Worm (Caenorhabditis elegans) whole organism, L2 larva: ENCODE results near the gene C16A3.5.

Source experiments
- C34F6.9 ChIP-seq: fragments of 150-350 bp; optimal IDR thresholded peaks from 2 replicates; lab custom pipeline; 2014; ENCODE audit warnings: missing biosample characterization, missing genetic modification characterization
- F13H6.1 ChIP-seq: sonication (generic microtip); optimal IDR thresholded peaks from 2 replicates; lab custom pipeline; 2016; ENCODE audit warnings: missing genetic modification characterization, missing compliant biosample characterization
- R02D3.7 ChIP-seq: fragments of 150-350 bp; optimal IDR thresholded peaks from 2 replicates; lab custom pipeline; 2014; ENCODE audit warnings: missing biosample characterization, missing genetic modification characterization
- ZK546.5 ChIP-seq: sonication (generic microtip); optimal IDR thresholded peaks from 2 replicates; lab custom pipeline; 2017; ENCODE audit warnings: missing biosample characterization, missing genetic modification characterization
- alr-1 ChIP-seq: fragments of 150-350 bp; optimal IDR thresholded peaks from 2 replicates; lab custom pipeline; 2014; ENCODE audit warnings: missing biosample characterization, missing genetic modification characterization
- aly-2 ChIP-seq: fragments of 150-350 bp; optimal IDR thresholded peaks from 2 replicates; lab custom pipeline; 2014; ENCODE audit warnings: missing biosample characterization, missing genetic modification characterization
- ama-1 ChIP-seq: fragments of 150-350 bp; optimal IDR thresholded peaks from 2 replicates; lab custom pipeline; 2018; ENCODE audit warnings: inconsistent platforms
- blmp-1 ChIP-seq: sonication (generic microtip); optimal IDR thresholded peaks from 2 replicates; lab custom pipeline; 2017; ENCODE audit warnings: missing genetic modification characterization, mild to moderate bottlenecking, missing compliant biosample characterization, antibody characterized with exemption, moderate library complexity; ENCODE audit not compliant: insufficient read depth
- ceh-16 ChIP-seq: fragments of 150-350 bp; optimal IDR thresholded peaks from 2 replicates; lab custom pipeline; 2014; ENCODE audit warnings: missing biosample characterization, missing genetic modification characterization
- ceh-82 ChIP-seq: fragments of 150-350 bp; optimal IDR thresholded peaks from 2 replicates; lab custom pipeline; 2014; ENCODE audit warnings: missing biosample characterization, missing genetic modification characterization
- crh-2 ChIP-seq: sonication (generic microtip); optimal IDR thresholded peaks from 2 replicates; lab custom pipeline; 2017; ENCODE audit warnings: missing biosample characterization, missing genetic modification characterization
- egl-27 ChIP-seq: sonication (generic microtip); optimal IDR thresholded peaks from 3 replicates; lab custom pipeline; 2017; ENCODE audit warnings: missing biosample characterization, missing genetic modification reagents, missing genetic modification characterization
- elt-1 ChIP-seq: fragments of 150-350 bp; optimal IDR thresholded peaks from 2 replicates; lab custom pipeline; 2014; ENCODE audit warnings: missing biosample characterization, missing genetic modification characterization
- elt-3 ChIP-seq: sonication (generic microtip); optimal IDR thresholded peaks from 2 replicates; lab custom pipeline; 2017; ENCODE audit warnings: missing biosample characterization, missing genetic modification characterization
- fos-1 ChIP-seq: fragments of 150-350 bp; optimal IDR thresholded peaks from 2 replicates; lab custom pipeline; 2014; ENCODE audit warnings: missing biosample characterization, missing genetic modification characterization
- gmeb-1 ChIP-seq: fragments of 150-350 bp; optimal IDR thresholded peaks from 2 replicates; lab custom pipeline; 2014; ENCODE audit warnings: missing biosample characterization, missing genetic modification characterization
- lin-13 ChIP-seq: fragments of 150-350 bp; optimal IDR thresholded peaks from 2 replicates; lab custom pipeline; 2014; ENCODE audit warnings: missing biosample characterization, missing genetic modification reagents, missing genetic modification characterization
- lin-39 ChIP-seq: fragments of 150-350 bp; optimal IDR thresholded peaks from 2 replicates; lab custom pipeline; 2014; ENCODE audit warnings: missing biosample characterization, missing genetic modification reagents, missing genetic modification characterization
- lsy-2 ChIP-seq, 2 experiments: fragments of 150-350 bp in 1 of 2; sonication (generic microtip) in 1 of 2; optimal IDR thresholded peaks; 2 replicates each; lab custom pipeline; 2014 to 2017; ENCODE audit warnings: missing biosample characterization in 2 of 2, missing genetic modification characterization in 2 of 2
- mab-5 ChIP-seq: fragments of 150-350 bp; optimal IDR thresholded peaks from 2 replicates; lab custom pipeline; 2014; ENCODE audit warnings: missing biosample characterization, missing genetic modification characterization
- mbf-1 ChIP-seq: sonication (generic microtip); optimal IDR thresholded peaks from 2 replicates; lab custom pipeline; 2017; ENCODE audit warnings: missing biosample characterization, missing genetic modification characterization
- mdl-1 ChIP-seq, 2 experiments: fragments of 150-350 bp in 1 of 2; sonication (generic microtip) in 1 of 2; optimal IDR thresholded peaks; 2 replicates each; lab custom pipeline; 2017; ENCODE audit warnings: missing biosample characterization in 2 of 2, missing genetic modification characterization in 2 of 2
- nhr-10 ChIP-seq: sonication (generic microtip); optimal IDR thresholded peaks from 2 replicates; lab custom pipeline; 2017; ENCODE audit warnings: missing biosample characterization, missing genetic modification characterization
- nhr-12 ChIP-seq: fragments of 150-350 bp; optimal IDR thresholded peaks from 2 replicates; lab custom pipeline; 2014; ENCODE audit warnings: missing biosample characterization, missing genetic modification characterization
- nhr-25 ChIP-seq: fragments of 150-350 bp; sonication (generic microtip); optimal IDR thresholded peaks from 3 replicates; lab custom pipeline; 2014; ENCODE audit warnings: missing biosample characterization, missing genetic modification characterization
- peb-1 ChIP-seq: fragments of 150-350 bp; optimal IDR thresholded peaks from 2 replicates; lab custom pipeline; 2014; ENCODE audit warnings: missing biosample characterization, missing genetic modification characterization
- sem-4 ChIP-seq: fragments of 150-350 bp; optimal IDR thresholded peaks from 2 replicates; lab custom pipeline; 2014; ENCODE audit warnings: missing biosample characterization, missing genetic modification reagents, missing genetic modification characterization
- skn-1 ChIP-seq: sonication (generic microtip); optimal IDR thresholded peaks from 2 replicates; lab custom pipeline; 2017; ENCODE audit warnings: missing biosample characterization, missing genetic modification characterization
- sma-3 ChIP-seq: sonication (generic microtip); optimal IDR thresholded peaks from 2 replicates; lab custom pipeline; 2016; ENCODE audit warnings: missing genetic modification reagents, missing genetic modification characterization, missing compliant biosample characterization
- sma-9 ChIP-seq, 2 experiments: fragments of 150-350 bp in 1 of 2; sonication (generic microtip) in 1 of 2; optimal IDR thresholded peaks; 2 replicates each; lab custom pipeline; 2014 to 2016; ENCODE audit warnings: missing genetic modification characterization in 2 of 2, mild to moderate bottlenecking in 1 of 2, missing biosample characterization in 1 of 2, missing compliant biosample characterization in 1 of 2, missing genetic modification reagents in 1 of 2, moderate library complexity in 1 of 2
- snpc-4 ChIP-seq: fragments of 150-350 bp; optimal IDR thresholded peaks from 2 replicates; lab custom pipeline; 2014; ENCODE audit warnings: missing biosample characterization, missing genetic modification characterization
- unc-39 ChIP-seq: fragments of 150-350 bp; optimal IDR thresholded peaks from 2 replicates; lab custom pipeline; 2014; ENCODE audit warnings: missing biosample characterization, missing genetic modification characterization
- unc-62 ChIP-seq: fragments of 150-350 bp; optimal IDR thresholded peaks from 2 replicates; lab custom pipeline; 2014; ENCODE audit warnings: missing biosample characterization, missing genetic modification reagents, missing genetic modification characterization
- ztf-1 ChIP-seq: fragments of 200-800 bp; sonication (Bioruptor generic); conservative IDR thresholded peaks from 2 replicates; pipeline ENCODE4 v1.3.6; 2022; ENCODE audit warnings: missing genetic modification characterization, missing compliant biosample characterization
- ztf-11 ChIP-seq: sonication (generic microtip); optimal IDR thresholded peaks from 2 replicates; lab custom pipeline; 2017; ENCODE audit warnings: missing biosample characterization, missing genetic modification characterization
- ztf-4 ChIP-seq: fragments of 150-350 bp; optimal IDR thresholded peaks from 2 replicates; lab custom pipeline; 2014; ENCODE audit warnings: missing biosample characterization, missing genetic modification characterization

C16A3.5 gene

DNA sequence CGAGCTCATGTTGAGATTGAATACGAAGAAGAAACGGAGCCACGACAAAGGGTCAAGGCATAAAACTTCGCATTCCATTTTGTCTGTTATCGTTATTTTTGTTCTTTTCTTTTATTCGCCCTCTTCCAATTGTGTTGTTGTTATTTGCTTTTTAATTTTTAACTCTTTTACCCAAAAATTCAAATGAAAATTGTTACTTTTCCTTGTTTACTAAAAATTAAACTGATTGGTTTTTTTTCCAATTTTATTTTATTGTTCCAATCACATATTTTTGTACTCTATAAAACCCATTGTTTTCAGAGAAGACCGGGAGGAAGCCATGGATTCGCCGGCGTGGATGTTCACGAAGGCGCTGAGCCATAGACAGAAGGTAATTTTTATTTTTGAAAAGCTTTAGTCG is at the start of gene C16A3.5:
Gene C16A3.5 (plus strand): TSS at position 301 of the 400 bp plus-strand sequence.
- TF ChIP-seq ama-1 (lab: Kevin White, UChicago) (no peak), ceh-16 (tag; lab: Kevin White, UChicago) (no peak), elt-1 (tag; lab: Kevin White, UChicago) (no peak), sem-4 (no peak), unc-39 (tag; lab: Kevin White, UChicago) (no peak), C34F6.9 (no peak), snpc-4 (no peak), aly-2 (tag; lab: Kevin White, UChicago) (no peak), gmeb-1 (tag; lab: Kevin White, UChicago) (no peak), lsy-2 (tag; optimal IDR thresholded peaks at IDR 0.05; lab: Kevin White, UChicago) (no peak), unc-62 (GFP tag; lab: Kevin White, UChicago) (no peak), ztf-11 (tag; lab: Kevin White, UChicago) (no peak), blmp-1 (tag; lab: Kevin White, UChicago) (no peak), mab-5 (tag; lab: Kevin White, UChicago) (no peak), nhr-25 (no peak)

DNA sequence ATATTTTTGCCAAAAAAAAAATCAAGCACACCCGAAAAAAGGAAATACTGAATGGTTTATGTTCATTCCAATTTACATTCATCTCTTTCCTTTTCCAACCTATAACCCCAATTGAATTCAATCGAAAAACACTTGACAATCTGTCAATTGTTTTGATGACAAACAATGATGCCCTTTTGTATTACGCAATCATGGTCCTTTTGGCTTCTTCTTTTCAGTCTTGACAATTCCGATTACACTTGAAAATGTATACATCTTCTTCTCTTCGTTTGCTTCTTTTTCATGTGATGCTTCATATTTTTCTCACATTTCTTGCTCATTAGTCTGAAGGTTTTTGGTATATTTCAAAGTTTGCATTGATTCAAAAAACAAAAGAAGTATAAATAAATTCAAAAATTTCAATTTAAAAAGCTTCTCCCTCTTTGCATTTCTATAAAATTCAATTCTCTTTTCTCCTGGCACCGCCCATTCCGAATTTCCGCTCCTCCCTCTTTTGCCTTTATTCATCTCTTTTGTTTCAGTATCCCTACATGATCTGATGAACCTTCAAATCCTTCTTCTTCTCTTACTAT is 49.3 kb upstream of the C16A3.5 start, which contains the start of gene C56G2.4:
Gene C56G2.4 (plus strand): TSS at position 522 of the 572 bp plus-strand sequence.
- TF ChIP-seq mdl-1 (tag; optimal IDR thresholded peaks at IDR 0.05; lab: Kevin White, UChicago) (no peak), elt-3 (tag; lab: Kevin White, UChicago) (no peak), F13H6.1 (tag; lab: Kevin White, UChicago) (no peak), mbf-1 (no peak), sma-3 (GFP tag; lab: Kevin White, UChicago) (no peak)

DNA sequence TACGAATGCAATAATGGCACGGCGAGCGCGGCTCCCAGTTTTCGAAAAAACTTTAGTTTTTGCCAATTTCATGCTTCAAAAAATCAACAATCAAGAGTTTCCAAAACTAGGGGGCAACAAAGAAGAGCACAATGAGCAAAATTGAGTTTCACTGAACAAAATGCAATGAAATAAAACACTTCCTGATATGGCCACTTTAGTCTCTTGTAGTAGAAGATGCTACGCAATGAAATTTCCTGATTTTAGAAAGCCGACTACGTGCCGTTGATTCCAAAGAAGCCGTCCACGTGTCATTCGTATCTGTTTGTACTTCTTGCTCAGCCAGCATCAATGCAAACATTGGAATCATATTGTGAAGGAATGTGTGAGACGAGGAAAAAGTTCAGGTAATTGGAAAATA is 46.2 kb upstream of the C16A3.5 start:
- TF ChIP-seq sma-9 (GFP tag; optimal IDR thresholded peaks at IDR 0.05; lab: Kevin White, UChicago) (no peak), sma-9 (tag; optimal IDR thresholded peaks at IDR 0.05; lab: Kevin White, UChicago) (no peak), ZK546.5 (tag; lab: Kevin White, UChicago) (no peak), C34F6.9 (no peak), ceh-82 (tag; lab: Kevin White, UChicago) (no peak), skn-1 (tag; lab: Kevin White, UChicago) (no peak), ceh-16 (tag; lab: Kevin White, UChicago) (no peak), nhr-10 (tag; lab: Kevin White, UChicago) (no peak), ztf-4 (no peak), lin-39 (tag; lab: Kevin White, UChicago) (no peak), lin-13 (GFP tag; lab: Kevin White, UChicago) (no peak), ama-1 (lab: Kevin White, UChicago) (no peak), peb-1 (tag; lab: Kevin White, UChicago) (no peak), alr-1 (no peak), elt-1 (tag; lab: Kevin White, UChicago) (no peak), nhr-12 (tag; lab: Kevin White, UChicago) (no peak), ztf-11 (tag; lab: Kevin White, UChicago) (no peak), fos-1 (tag; lab: Kevin White, UChicago) (no peak), aly-2 (tag; lab: Kevin White, UChicago) (no peak), ztf-1 (no peak), mab-5 (tag; lab: Kevin White, UChicago) (no peak)

DNA sequence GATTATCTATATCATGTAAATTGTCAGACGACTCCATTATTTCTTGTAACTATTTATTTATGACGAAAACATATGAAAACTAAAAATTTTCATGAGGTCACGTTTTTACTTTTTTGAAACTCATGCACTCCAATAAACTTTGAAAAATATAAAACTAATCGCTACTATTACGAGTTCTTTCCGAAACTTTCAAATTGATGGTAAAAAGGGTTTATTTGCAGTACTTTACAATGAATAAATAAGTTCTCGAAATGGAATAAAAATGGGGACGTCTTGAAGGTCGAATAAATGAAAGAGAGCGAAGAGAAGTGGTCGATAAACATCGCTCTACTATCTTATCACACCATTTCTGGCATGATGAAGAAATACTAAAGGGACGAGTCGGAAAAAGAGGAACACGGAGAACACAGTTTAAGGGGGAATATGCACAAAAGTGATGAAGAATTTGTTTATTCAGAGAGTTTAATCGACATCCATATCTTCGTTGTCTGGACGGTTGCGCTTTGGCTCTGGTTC is 40.6 kb upstream of the C16A3.5 start, which contains the start of gene let-767:
Gene let-767 (minus strand): TSS at position 51 of the 516 bp plus-strand sequence.
- no peak for TF ChIP-seq F13H6.1 (tag; lab: Kevin White, UChicago)
- TF ChIP-seq ceh-16 (tag; lab: Kevin White, UChicago), result no peak
- TF ChIP-seq peb-1 (tag; lab: Kevin White, UChicago), result no peak
- peak; percentile 27 for TF ChIP-seq crh-2 (tag; lab: Kevin White, UChicago)
- no peak for TF ChIP-seq egl-27 (tag; lab: Kevin White, UChicago)
- no peak for TF ChIP-seq ztf-1
- peak; percentile 25 for TF ChIP-seq gmeb-1 (tag; lab: Kevin White, UChicago)
- no peak for TF ChIP-seq R02D3.7
- peak; percentile 35 for TF ChIP-seq fos-1 (tag; lab: Kevin White, UChicago)
- no peak for TF ChIP-seq lsy-2 (tag; optimal IDR thresholded peaks at IDR 0.05; lab: Kevin White, UChicago)
- TF ChIP-seq blmp-1 (tag; lab: Kevin White, UChicago), result no peak
- no peak for TF ChIP-seq skn-1 (tag; lab: Kevin White, UChicago)
- TF ChIP-seq ama-1 (lab: Kevin White, UChicago), result no peak
- TF ChIP-seq sma-9 (GFP tag; optimal IDR thresholded peaks at IDR 0.05; lab: Kevin White, UChicago), result peak; percentile 6
- no peak for TF ChIP-seq sma-9 (tag; optimal IDR thresholded peaks at IDR 0.05; lab: Kevin White, UChicago)
